Worm (Caenorhabditis elegans): Measurements from ENCODE around the gene clec-147.

- TF ChIP-seq pha-4 (tag; optimal IDR thresholded peaks at IDR 0.05) (no peak), ceh-83 (GFP tag; optimal IDR thresholded peaks at IDR 0.05) (no peak), nhr-237 (tag; optimal IDR thresholded peaks at IDR 0.05) (no peak)
Measured at ce11 chrII:14500122-14500521, 37.5 kb downstream of the clec-147 start, which contains the start of gene K10H10.4.

Measured in whole organism, mixed stage, embryonic.